Worm (Caenorhabditis elegans) whole organism, mixed stage, embryonic: Measurements from ENCODE around the gene W04E12.3.

Experiments used
- bed-3 ChIP-seq: fragments of 200-800 bp; sonication (Bioruptor generic); optimal IDR thresholded peaks from 3 replicates; lab custom pipeline; 2018; ENCODE audit warnings: mild to moderate bottlenecking, missing genetic modification characterization, moderate library complexity, missing compliant biosample characterization
- blmp-1 ChIP-seq: fragments of 150-350 bp; optimal IDR thresholded peaks from 2 replicates; lab custom pipeline; 2014; ENCODE audit warnings: missing biosample characterization, missing genetic modification characterization
- elt-3 ChIP-seq: fragments of 150-350 bp; optimal IDR thresholded peaks from 2 replicates; lab custom pipeline; 2014; ENCODE audit warnings: missing biosample characterization, missing genetic modification characterization
- hlh-1 ChIP-seq: fragments of 150-350 bp; optimal IDR thresholded peaks from 2 replicates; lab custom pipeline; 2014; ENCODE audit warnings: missing biosample characterization, missing genetic modification reagents, missing genetic modification characterization
- nhr-76 ChIP-seq: sonication (generic microtip); optimal IDR thresholded peaks from 2 replicates; lab custom pipeline; 2017; ENCODE audit warnings: missing biosample characterization, missing genetic modification characterization
- pha-4 ChIP-seq: fragments of 150-350 bp; optimal IDR thresholded peaks from 2 replicates; lab custom pipeline; 2018; ENCODE audit warnings: missing biosample characterization, missing genetic modification reagents, missing genetic modification characterization
- sem-2 ChIP-seq: fragments of 200-800 bp; sonication (Bioruptor generic); optimal IDR thresholded peaks from 2 replicates; lab custom pipeline; 2018; ENCODE audit warnings: mild to moderate bottlenecking, missing genetic modification characterization, missing compliant biosample characterization
- snpc-4 ChIP-seq: fragments of 150-350 bp; optimal IDR thresholded peaks from 2 replicates; lab custom pipeline; 2014; ENCODE audit warnings: missing biosample characterization, missing genetic modification characterization
- sptf-1 ChIP-seq: sonication (generic microtip); optimal IDR thresholded peaks from 2 replicates; lab custom pipeline; 2017; ENCODE audit warnings: mild to moderate bottlenecking, missing genetic modification characterization, moderate library complexity, missing compliant biosample characterization
- tbx-8 ChIP-seq: fragments of 200-800 bp; sonication (Bioruptor generic); optimal IDR thresholded peaks from 2 replicates; lab custom pipeline; 2018; ENCODE audit warnings: mild to moderate bottlenecking, missing genetic modification characterization, moderate library complexity, missing compliant biosample characterization
- unc-120 ChIP-seq: sonication (generic microtip); optimal IDR thresholded peaks from 2 replicates; lab custom pipeline; 2017; ENCODE audit warnings: missing genetic modification characterization, missing compliant biosample characterization; ENCODE audit not compliant: poor library complexity, severe bottlenecking
- unc-39 ChIP-seq: fragments of 150-350 bp; optimal IDR thresholded peaks from 2 replicates; lab custom pipeline; 2014; ENCODE audit warnings: missing biosample characterization, missing genetic modification characterization
- unc-62 ChIP-seq: fragments of 150-350 bp; optimal IDR thresholded peaks from 2 replicates; lab custom pipeline; 2014; ENCODE audit warnings: missing biosample characterization, missing genetic modification reagents, missing genetic modification characterization
- ztf-11 ChIP-seq: fragments of 150-350 bp; optimal IDR thresholded peaks from 2 replicates; lab custom pipeline; 2014; ENCODE audit warnings: missing biosample characterization, missing genetic modification characterization

DNA sequence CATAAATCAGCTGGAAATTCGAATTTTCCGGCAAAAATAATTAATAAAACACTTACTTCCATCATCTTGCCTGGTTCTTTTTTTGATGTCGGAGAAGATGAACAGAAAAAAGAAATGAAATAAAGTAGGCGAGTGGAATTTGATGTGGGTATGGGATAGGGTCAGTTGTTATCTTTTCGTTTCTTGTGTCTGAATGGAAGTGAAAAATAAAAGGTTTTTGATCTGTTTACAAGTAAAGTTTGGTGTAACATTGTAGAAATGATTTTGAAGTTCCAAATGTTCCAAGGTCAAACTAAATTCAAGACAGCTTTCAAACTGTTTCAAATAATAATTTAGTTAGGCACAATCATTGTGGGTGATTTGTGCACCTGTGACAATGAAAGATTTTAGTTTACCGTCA lies 4.3 kb upstream of the W04E12.3 start, which contains the start of gene W04E12.7:
- TF ChIP-seq ztf-11 (tag; lab: Kevin White, UChicago): no peak
- no peak for TF ChIP-seq sem-2 (GFP tag; lab: Kevin White, UChicago)
- no peak for TF ChIP-seq snpc-4 (tag; lab: Kevin White, UChicago)
- no peak for TF ChIP-seq elt-3 (tag; lab: Kevin White, UChicago)
- no peak for TF ChIP-seq pha-4 (tag; lab: Kevin White, UChicago)
- no peak for TF ChIP-seq bed-3
- no peak for TF ChIP-seq blmp-1 (tag; lab: Kevin White, UChicago)
- TF ChIP-seq nhr-76 (tag; lab: Kevin White, UChicago): no peak
- TF ChIP-seq sptf-1: no peak
- no peak for TF ChIP-seq unc-120 (tag; lab: Kevin White, UChicago)
- no peak for TF ChIP-seq tbx-8 (GFP tag; lab: Kevin White, UChicago)
- TF ChIP-seq hlh-1: no peak
- no peak for TF ChIP-seq unc-39 (tag; lab: Kevin White, UChicago)
- no peak for TF ChIP-seq unc-62 (GFP tag; lab: Kevin White, UChicago)
